Fruit fly (Drosophila melanogaster) whole organism, embryonic: ENCODE data around the gene Or67b.

Source experiments
- Blimp-1 ChIP-seq: fragments of 200-800 bp; sonication (Bioruptor generic); optimal IDR thresholded peaks from 3 replicates; lab custom pipeline; 2018; ENCODE audit warnings: missing biosample characterization, missing genetic modification characterization, mild to moderate bottlenecking, moderate library complexity, missing genetic modification reagents
- CG12769 ChIP-seq: fragments of 200-800 bp; sonication (Bioruptor generic); optimal IDR thresholded peaks from 2 replicates; lab custom pipeline; 2019; ENCODE audit warnings: missing biosample characterization, mild to moderate bottlenecking, missing genetic modification characterization, moderate library complexity
- CG14050 ChIP-seq: fragments of 200-800 bp; sonication (Bioruptor generic); IDR thresholded peaks from 3 replicates; pipeline ENCODE4 v1.3.6; 2022; ENCODE audit warnings: missing biosample characterization, missing genetic modification characterization
- CG1647 ChIP-seq: fragments of 200-800 bp; sonication (Bioruptor generic); optimal IDR thresholded peaks from 3 replicates; lab custom pipeline; 2016; ENCODE audit warnings: missing biosample characterization, missing genetic modification characterization
- CG17802 ChIP-seq: fragments of 200-800 bp; sonication (Bioruptor generic); optimal IDR thresholded peaks from 2 replicates; lab custom pipeline; 2018; ENCODE audit warnings: missing biosample characterization, mild to moderate bottlenecking, missing genetic modification characterization, moderate library complexity
- CG18764 ChIP-seq: fragments of 200-800 bp; sonication (Bioruptor generic); optimal IDR thresholded peaks from 3 replicates; lab custom pipeline; 2016; ENCODE audit warnings: missing biosample characterization, missing genetic modification characterization
- CG2116 ChIP-seq: fragments of 200-800 bp; sonication (Bioruptor generic); optimal IDR thresholded peaks from 3 replicates; lab custom pipeline; 2018; ENCODE audit warnings: missing biosample characterization, mild to moderate bottlenecking, missing genetic modification characterization
- CG2712 ChIP-seq: fragments of 200-800 bp; optimal IDR thresholded peaks from 3 replicates; lab custom pipeline; 2019; ENCODE audit warnings: missing biosample characterization, mild to moderate bottlenecking, missing genetic modification characterization, moderate library complexity
- CG3726 ChIP-seq: fragments of 200-800 bp; sonication (Bioruptor generic); IDR thresholded peaks from 3 replicates; pipeline ENCODE4, ENCODE4 v1.3.6; 2022; ENCODE audit warnings: missing biosample characterization, missing genetic modification characterization
- CG4617 ChIP-seq: fragments of 200-800 bp; sonication (Bioruptor generic); optimal IDR thresholded peaks from 3 replicates; lab custom pipeline; 2016; ENCODE audit warnings: missing biosample characterization, missing genetic modification characterization, borderline replicate concordance
- CG4730 ChIP-seq: fragments of 200-800 bp; sonication (Bioruptor generic); IDR thresholded peaks from 2 replicates; pipeline ENCODE4 v1.3.6; 2022; ENCODE audit warnings: missing biosample characterization, missing genetic modification characterization
- CG5245 ChIP-seq: fragments of 200-800 bp; sonication (Bioruptor generic); optimal IDR thresholded peaks from 3 replicates; lab custom pipeline; 2016; ENCODE audit warnings: missing biosample characterization, missing genetic modification characterization
- CG6683 ChIP-seq: fragments of 200-800 bp; sonication (Bioruptor generic); optimal IDR thresholded peaks from 2 replicates; lab custom pipeline; 2017; ENCODE audit warnings: missing biosample characterization, mild to moderate bottlenecking, missing genetic modification characterization, missing genetic modification reagents
- CG7786 ChIP-seq: fragments of 200-800 bp; sonication (Bioruptor generic); optimal IDR thresholded peaks from 2 replicates; lab custom pipeline; 2016; ENCODE audit warnings: missing biosample characterization, missing genetic modification characterization
- CG7987 ChIP-seq: fragments of 200-800 bp; sonication (Bioruptor generic); optimal IDR thresholded peaks from 2 replicates; lab custom pipeline; 2018; ENCODE audit warnings: missing biosample characterization, mild to moderate bottlenecking, missing genetic modification characterization, moderate library complexity
- CG8478 ChIP-seq: fragments of >200 bp; optimal IDR thresholded peaks from 2 replicates; lab custom pipeline; 2018
- Dbx ChIP-seq: fragments of 200-800 bp; sonication (Bioruptor generic); IDR thresholded peaks from 3 replicates; pipeline ENCODE4 v1.3.6; 2022; ENCODE audit warnings: missing biosample characterization, missing genetic modification characterization
- Dip2 ChIP-seq: fragments of 200-800 bp; sonication (Bioruptor generic); IDR thresholded peaks from 2 replicates; pipeline ENCODE4 v1.3.6; 2022; ENCODE audit warnings: missing biosample characterization, missing genetic modification characterization
- E2f2 ChIP-seq: fragments of 200-800 bp; sonication (Bioruptor generic); IDR thresholded peaks from 2 replicates; pipeline ENCODE4 v1.3.6; 2022; ENCODE audit warnings: missing biosample characterization, missing genetic modification characterization
- Ets65A ChIP-seq: fragments of 200-800 bp; sonication (Bioruptor generic); peaks from one replicate; lab custom pipeline; 2016; ENCODE audit warnings: missing biosample characterization, missing genetic modification characterization
- Ets97D ChIP-seq: fragments of 200-800 bp; sonication (Bioruptor generic); optimal IDR thresholded peaks from 3 replicates; lab custom pipeline; 2016; ENCODE audit warnings: missing biosample characterization, missing genetic modification characterization
- Gsc ChIP-seq: fragments of 200-800 bp; sonication (Bioruptor generic); IDR thresholded peaks from 2 replicates; pipeline ENCODE4 v1.3.6; 2022; ENCODE audit warnings: missing biosample characterization, missing genetic modification characterization
- HLH54F ChIP-seq: fragments of 200-800 bp; sonication (Bioruptor generic); optimal IDR thresholded peaks from 3 replicates; lab custom pipeline; 2016; ENCODE audit warnings: missing biosample characterization, missing genetic modification characterization
- Hr78 ChIP-seq, 2 experiments: fragments of 200-800 bp in 1 of 2; fragments of >200 bp in 1 of 2; sonication (Bioruptor generic) in 1 of 2; optimal IDR thresholded peaks; 2 replicates each; lab custom pipeline; 2017 to 2019; ENCODE audit warnings: missing biosample characterization in 2 of 2, missing genetic modification characterization in 2 of 2, mild to moderate bottlenecking in 1 of 2, moderate library complexity in 1 of 2
- Mad ChIP-seq: fragments of 200-800 bp; sonication (Bioruptor generic); optimal IDR thresholded peaks from 2 replicates; lab custom pipeline; 2016; ENCODE audit warnings: missing biosample characterization, missing genetic modification characterization
- Meics ChIP-seq: fragments of 200-800 bp; sonication (Bioruptor generic); optimal IDR thresholded peaks from 2 replicates; lab custom pipeline; 2017; ENCODE audit warnings: missing biosample characterization, mild to moderate bottlenecking, missing genetic modification characterization
- Mes4 ChIP-seq: fragments of 200-800 bp; sonication (Bioruptor generic); optimal IDR thresholded peaks from 2 replicates; lab custom pipeline; 2016; ENCODE audit warnings: missing biosample characterization, missing genetic modification characterization
- NFAT ChIP-seq: fragments of 200-800 bp; sonication (Bioruptor generic); IDR thresholded peaks from 2 replicates; pipeline ENCODE4 v1.3.6; 2022; ENCODE audit warnings: missing biosample characterization, missing genetic modification characterization
- Neu2 ChIP-seq: fragments of 200-800 bp; sonication (Bioruptor generic); optimal IDR thresholded peaks from 3 replicates; lab custom pipeline; 2016; ENCODE audit warnings: missing biosample characterization, missing genetic modification characterization, borderline replicate concordance
- PHDP ChIP-seq: fragments of 200-800 bp; sonication (Bioruptor generic); optimal IDR thresholded peaks from 3 replicates; lab custom pipeline; 2018; ENCODE audit warnings: missing biosample characterization, mild to moderate bottlenecking, missing genetic modification characterization, moderate library complexity
- Pdp1 ChIP-seq, 2 experiments: fragments of 200-800 bp; sonication (Bioruptor generic); optimal IDR thresholded peaks; 3 replicates each; lab custom pipeline; 2016; ENCODE audit warnings: missing biosample characterization in 2 of 2, missing genetic modification characterization in 2 of 2, mild to moderate bottlenecking in 1 of 2, moderate library complexity in 1 of 2
- Ravus ChIP-seq: fragments of 200-800 bp; sonication (Bioruptor generic); IDR thresholded peaks from 2 replicates; pipeline ENCODE4 v1.3.6; 2022; ENCODE audit warnings: missing biosample characterization, missing genetic modification characterization
- Rfx ChIP-seq: fragments of 200-800 bp; sonication (Bioruptor generic); IDR thresholded peaks from 2 replicates; pipeline ENCODE4 v1.3.6; 2022; ENCODE audit warnings: missing biosample characterization, missing genetic modification characterization
- Sox102F ChIP-seq: fragments of 200-800 bp; sonication (Bioruptor generic); optimal IDR thresholded peaks from 2 replicates; lab custom pipeline; 2018; ENCODE audit warnings: missing biosample characterization, mild to moderate bottlenecking, missing genetic modification characterization, moderate library complexity
- TFAM ChIP-seq: fragments of 200-800 bp; sonication (Bioruptor generic); optimal IDR thresholded peaks from 2 replicates; lab custom pipeline; 2017; ENCODE audit warnings: missing biosample characterization, missing genetic modification characterization, inconsistent platforms
- YL-1 ChIP-seq: fragments of 200-800 bp; sonication (Bioruptor generic); optimal IDR thresholded peaks from 3 replicates; lab custom pipeline; 2017; ENCODE audit warnings: missing biosample characterization, mild to moderate bottlenecking, missing genetic modification characterization
- dan ChIP-seq: fragments of 200-800 bp; sonication (Bioruptor generic); IDR thresholded peaks from 2 replicates; pipeline ENCODE4 v1.3.6; 2022; ENCODE audit warnings: missing biosample characterization, missing genetic modification characterization
- gce ChIP-seq: fragments of 200-800 bp; sonication (Bioruptor generic); IDR thresholded peaks from 3 replicates; pipeline ENCODE4 v1.3.6; 2022; ENCODE audit warnings: missing biosample characterization, missing genetic modification characterization
- ham ChIP-seq: fragments of 200-800 bp; sonication (Bioruptor generic); IDR thresholded peaks from 2 replicates; pipeline ENCODE4 v1.3.6; 2022; ENCODE audit warnings: missing biosample characterization, missing genetic modification characterization
- hkb ChIP-seq, 2 experiments: fragments of 200-800 bp in 1 of 2; fragments of >200 bp in 1 of 2; sonication (Bioruptor generic) in 1 of 2; IDR thresholded peaks in 1 of 2; optimal IDR thresholded peaks in 1 of 2; 2 replicates each; pipeline versions ENCODE4 v1.3.6 to Lab custom; 2017 to 2022; ENCODE audit warnings: missing biosample characterization in 1 of 2, missing genetic modification characterization in 1 of 2
- phol ChIP-seq: fragments of 200-800 bp; sonication (Bioruptor generic); optimal IDR thresholded peaks from 3 replicates; lab custom pipeline; 2018; ENCODE audit warnings: missing biosample characterization, mild to moderate bottlenecking, missing genetic modification characterization, moderate library complexity
- pum ChIP-seq: fragments of 200-800 bp; sonication (Bioruptor generic); optimal IDR thresholded peaks from 2 replicates; lab custom pipeline; 2016; ENCODE audit warnings: missing biosample characterization, missing genetic modification characterization
- pzg ChIP-seq: fragments of 200-800 bp; sonication (Bioruptor generic); optimal IDR thresholded peaks from 3 replicates; lab custom pipeline; 2018; ENCODE audit warnings: missing biosample characterization, mild to moderate bottlenecking, missing genetic modification characterization, moderate library complexity
- ranshi ChIP-seq: fragments of 200-800 bp; sonication (Bioruptor generic); IDR thresholded peaks from 2 replicates; pipeline ENCODE4 v1.3.6; 2022; ENCODE audit warnings: missing biosample characterization, missing genetic modification characterization
- repo ChIP-seq: fragments of 200-800 bp; sonication (Bioruptor generic); optimal IDR thresholded peaks from 2 replicates; lab custom pipeline; 2016; ENCODE audit warnings: missing biosample characterization, missing genetic modification characterization
- salm ChIP-seq: fragments of 200-800 bp; sonication (Bioruptor generic); optimal IDR thresholded peaks from 2 replicates; lab custom pipeline; 2018; ENCODE audit warnings: missing biosample characterization, mild to moderate bottlenecking, missing genetic modification characterization
- slbo ChIP-seq: fragments of 200-800 bp; sonication (Bioruptor generic); IDR thresholded peaks from 2 replicates; pipeline ENCODE4 v1.3.6; 2022; ENCODE audit warnings: missing biosample characterization, missing genetic modification characterization
- so ChIP-seq: fragments of 200-800 bp; sonication (Bioruptor generic); IDR thresholded peaks from 3 replicates; pipeline ENCODE4 v1.3.6; 2022; ENCODE audit warnings: missing biosample characterization, missing genetic modification characterization
- vfl ChIP-seq: fragments of 200-800 bp; sonication (Bioruptor generic); optimal IDR thresholded peaks from 2 replicates; lab custom pipeline; 2016; ENCODE audit warnings: missing biosample characterization, missing genetic modification characterization
- wor ChIP-seq: fragments of 200-800 bp; sonication (Bioruptor generic); IDR thresholded peaks from 2 replicates; pipeline ENCODE4 v1.3.6; 2022; ENCODE audit warnings: missing biosample characterization, missing genetic modification characterization
- zfh2 ChIP-seq: fragments of 200-800 bp; sonication (Bioruptor generic); optimal IDR thresholded peaks from 2 replicates; lab custom pipeline; 2016; ENCODE audit warnings: missing biosample characterization, missing genetic modification characterization

Gene Or67b

DNA sequence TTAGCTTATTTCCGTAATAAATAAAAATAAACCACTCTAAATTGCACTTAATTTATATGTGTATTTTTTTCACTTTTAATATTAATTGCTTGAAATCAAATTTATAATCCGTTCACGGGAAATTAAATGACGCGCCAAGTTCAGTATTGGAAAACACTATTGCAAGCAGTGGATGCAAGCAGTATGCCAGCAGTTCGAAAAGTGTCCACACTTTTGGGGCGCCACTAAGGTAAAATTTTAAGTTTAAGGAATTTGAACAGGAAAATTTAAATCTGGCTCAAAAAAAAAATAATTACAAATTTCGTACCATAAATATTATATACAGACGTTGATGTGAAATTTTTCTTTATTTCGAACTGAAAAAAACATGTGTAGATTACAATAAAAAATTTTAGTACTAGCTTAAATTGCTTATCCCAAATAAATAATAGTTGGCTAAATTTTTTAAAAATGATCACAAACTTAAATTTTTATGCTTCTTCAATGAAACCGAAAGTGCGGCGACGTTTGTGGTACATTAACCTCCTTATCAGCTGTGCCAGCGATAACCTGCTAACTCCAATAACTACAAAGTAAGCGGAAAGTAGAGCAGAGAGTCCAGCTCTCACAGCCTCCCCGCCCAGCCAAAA, 14.9 kb downstream of the Or67b start (continued):
- TF ChIP-seq phol (tag; lab: Kevin White, UChicago) (peak; percentile 66), Meics (GFP tag; lab: Kevin White, UChicago) (no peak), CG1647 (GFP tag; lab: Kevin White, UChicago) (peak; percentile 62), CG4730 (GFP tag; lab: Robert Waterston, UW) (no peak), CG5245 (peak; percentile 67), HLH54F (GFP tag; lab: Kevin White, UChicago) (no peak), CG17802 (tag; lab: Kevin White, UChicago) (peak; percentile 44), dan (GFP tag; lab: Robert Waterston, UW) (no peak), Mad (GFP tag; lab: Kevin White, UChicago) (no peak), Ravus (GFP tag; lab: Robert Waterston, UW) (no peak), ranshi (GFP tag; lab: Robert Waterston, UW) (peak; percentile 36; the same call in 1 of the 2 replicates), pzg (peak; percentile 63), wor (GFP tag; lab: Robert Waterston, UW) (no peak), Rfx (GFP tag; lab: Robert Waterston, UW) (peak; percentile 90), CG2116 (no peak), E2f2 (GFP tag; lab: Robert Waterston, UW) (peak; percentile 99), gce (GFP tag; lab: Robert Waterston, UW) (no peak), Blimp-1 (peak; percentile 84), YL-1 (GFP tag; lab: Kevin White, UChicago) (no peak), vfl (GFP tag; lab: Kevin White, UChicago) (peak; percentile 57), CG14050 (GFP tag; lab: Robert Waterston, UW) (no peak), hkb (optimal IDR thresholded peaks at IDR 0.05; lab: Kevin White, UChicago) (no peak), hkb (GFP tag; IDR thresholded peaks at IDR 0.05; lab: Robert Waterston, UW) (no peak), CG18764 (GFP tag; lab: Kevin White, UChicago) (peak; percentile 59), CG7987 (GFP tag; lab: Kevin White, UChicago) (no peak), zfh2 (peak; percentile 67), ham (GFP tag; lab: Robert Waterston, UW) (no peak), CG8478 (lab: Kevin White, UChicago) (no peak), CG4617 (GFP tag; lab: Kevin White, UChicago) (no peak), Pdp1 (GFP tag; optimal IDR thresholded peaks at IDR 0.05; lab: Kevin White, UChicago) (peak in 1 of 2 experiments; percentile 66), CG12769 (tag; lab: Kevin White, UChicago) (no peak), Dip2 (GFP tag; lab: Robert Waterston, UW) (no peak), CG7786 (no peak), pum (GFP tag; lab: Kevin White, UChicago) (peak; percentile 43), so (no peak), NFAT (GFP tag; lab: Robert Waterston, UW) (peak; percentile 73; the same call in 1 of the 2 replicates), Neu2 (GFP tag; lab: Kevin White, UChicago) (no peak), PHDP (no peak), CG6683 (no peak), Sox102F (GFP tag; lab: Kevin White, UChicago) (no peak), repo (GFP tag; lab: Kevin White, UChicago) (peak; percentile 51), Gsc (no peak), slbo (GFP tag; lab: Robert Waterston, UW) (peak; percentile 89), Mes4 (GFP tag; lab: Kevin White, UChicago) (no peak), CG2712 (tag; lab: Kevin White, UChicago) (no peak), Hr78 (GFP tag; optimal IDR thresholded peaks at IDR 0.05; lab: Kevin White, UChicago) (peak in 1 of 2 experiments; percentile 33), Dbx (GFP tag; lab: Robert Waterston, UW) (peak; percentile 69; the same call in 2 of the 3 replicates), TFAM (no peak), salm (tag; lab: Kevin White, UChicago) (no peak), Ets65A (GFP tag; lab: Kevin White, UChicago) (peak; percentile 91), CG3726 (GFP tag; lab: Robert Waterston, UW) (no peak), Ets97D (GFP tag; lab: Kevin White, UChicago) (peak; percentile 15)
